Worm (Caenorhabditis elegans) whole organism, L3 larva: ENCODE results near the gene F22B7.9.
A peak's percentile ranks its signal among the peaks of the same experiment; 100 is the strongest.

Experiments
- R02D3.7 ChIP-seq: fragments of 150-350 bp; optimal IDR thresholded peaks from 2 replicates; lab custom pipeline; 2014; ENCODE audit warnings: missing biosample characterization, missing genetic modification characterization
- ZK546.5 ChIP-seq: sonication (generic microtip); optimal IDR thresholded peaks from 2 replicates; lab custom pipeline; 2017; ENCODE audit warnings: missing biosample characterization, missing genetic modification characterization
- aly-2 ChIP-seq: fragments of 150-350 bp; optimal IDR thresholded peaks from 2 replicates; lab custom pipeline; 2014; ENCODE audit warnings: missing biosample characterization, missing genetic modification characterization
- ama-1 ChIP-seq: fragments of 150-350 bp; optimal IDR thresholded peaks from 2 replicates; lab custom pipeline; 2018
- ceh-16 ChIP-seq: sonication (generic microtip); optimal IDR thresholded peaks from 2 replicates; lab custom pipeline; 2017; ENCODE audit warnings: missing biosample characterization, missing genetic modification characterization
- ceh-28 ChIP-seq: fragments of 150-350 bp; optimal IDR thresholded peaks from 2 replicates; lab custom pipeline; 2014; ENCODE audit warnings: missing biosample characterization, missing genetic modification reagents, missing genetic modification characterization
- ceh-82 ChIP-seq: fragments of 150-350 bp; optimal IDR thresholded peaks from 2 replicates; lab custom pipeline; 2014; ENCODE audit warnings: missing biosample characterization, missing genetic modification characterization
- ceh-9 ChIP-seq: sonication (generic microtip); optimal IDR thresholded peaks from 2 replicates; lab custom pipeline; 2018; ENCODE audit warnings: missing biosample characterization, missing genetic modification characterization
- daf-12 ChIP-seq: fragments of 150-350 bp; optimal IDR thresholded peaks from 2 replicates; lab custom pipeline; 2014; ENCODE audit warnings: missing biosample characterization, missing genetic modification reagents, missing genetic modification characterization
- egl-27 ChIP-seq: sonication (generic microtip); optimal IDR thresholded peaks from 4 replicates; lab custom pipeline; 2017; ENCODE audit warnings: missing biosample characterization, missing genetic modification reagents, missing genetic modification characterization
- egl-5 ChIP-seq: fragments of 150-350 bp; optimal IDR thresholded peaks from 2 replicates; lab custom pipeline; 2017; ENCODE audit warnings: missing biosample characterization, missing genetic modification reagents, missing genetic modification characterization, inconsistent platforms
- elt-1 ChIP-seq: fragments of 150-350 bp; optimal IDR thresholded peaks from 2 replicates; lab custom pipeline; 2014; ENCODE audit warnings: missing biosample characterization, missing genetic modification characterization
- elt-2 ChIP-seq: sonication (generic microtip); optimal IDR thresholded peaks from 2 replicates; lab custom pipeline; 2016; ENCODE audit warnings: missing genetic modification reagents, mild to moderate bottlenecking, missing genetic modification characterization, missing compliant biosample characterization
- elt-3 ChIP-seq, 3 experiments: fragments of 150-350 bp in 1 of 3; sonication (generic microtip) in 2 of 3; optimal IDR thresholded peaks; 2 replicates in 2 of 3; 4 replicates in 1 of 3; lab custom pipeline; 2014 to 2017; ENCODE audit warnings: missing biosample characterization in 3 of 3, missing genetic modification characterization in 3 of 3
- eor-1 ChIP-seq, 2 experiments: fragments of 150-350 bp; optimal IDR thresholded peaks; 2 replicates each; lab custom pipeline; 2014 to 2018; ENCODE audit warnings: missing biosample characterization in 2 of 2, missing genetic modification characterization in 2 of 2
- fkh-10 ChIP-seq: sonication (generic microtip); optimal IDR thresholded peaks from 2 replicates; lab custom pipeline; 2017; ENCODE audit warnings: missing biosample characterization, missing genetic modification reagents, missing genetic modification characterization
- fkh-2 ChIP-seq: fragments of 150-350 bp; optimal IDR thresholded peaks from 2 replicates; lab custom pipeline; 2014; ENCODE audit warnings: missing biosample characterization, missing genetic modification reagents, missing genetic modification characterization
- fos-1 ChIP-seq: fragments of 150-350 bp; optimal IDR thresholded peaks from 2 replicates; lab custom pipeline; 2014; ENCODE audit warnings: missing biosample characterization, missing genetic modification characterization
- hmg-11 ChIP-seq: sonication (generic microtip); optimal IDR thresholded peaks from 2 replicates; lab custom pipeline; 2016; ENCODE audit warnings: missing genetic modification characterization, missing compliant biosample characterization
- jun-1 ChIP-seq: fragments of 150-350 bp; optimal IDR thresholded peaks from 2 replicates; lab custom pipeline; 2014; ENCODE audit warnings: missing biosample characterization, missing genetic modification reagents, missing genetic modification characterization
- lin-15B ChIP-seq: fragments of 150-350 bp; optimal IDR thresholded peaks from 2 replicates; lab custom pipeline; 2014; ENCODE audit warnings: missing biosample characterization, missing genetic modification characterization
- lin-39 ChIP-seq: fragments of 150-350 bp; optimal IDR thresholded peaks from 2 replicates; lab custom pipeline; 2018; ENCODE audit warnings: missing biosample characterization, missing genetic modification reagents, missing genetic modification characterization
- lsy-12 ChIP-seq: sonication (generic microtip); optimal IDR thresholded peaks from 2 replicates; lab custom pipeline; 2016; ENCODE audit warnings: mild to moderate bottlenecking, missing genetic modification characterization, missing compliant biosample characterization
- mdl-1 ChIP-seq: fragments of 150-350 bp; optimal IDR thresholded peaks from 2 replicates; lab custom pipeline; 2014; ENCODE audit warnings: missing biosample characterization, missing genetic modification characterization
- mml-1 ChIP-seq: fragments of 150-350 bp; sonication (generic microtip); optimal IDR thresholded peaks from 3 replicates; lab custom pipeline; 2014; ENCODE audit warnings: missing biosample characterization, missing genetic modification characterization
- nfya-1 ChIP-seq: sonication (generic microtip); optimal IDR thresholded peaks from 2 replicates; lab custom pipeline; 2017; ENCODE audit warnings: missing genetic modification characterization, mild to moderate bottlenecking, missing compliant biosample characterization, antibody characterized with exemption, moderate library complexity; ENCODE audit not compliant: insufficient read depth
- nhr-11 ChIP-seq: fragments of 150-350 bp; optimal IDR thresholded peaks from 2 replicates; lab custom pipeline; 2014; ENCODE audit warnings: missing biosample characterization, missing genetic modification characterization
- nhr-12 ChIP-seq: fragments of 150-350 bp; optimal IDR thresholded peaks from 2 replicates; lab custom pipeline; 2014; ENCODE audit warnings: missing biosample characterization, missing genetic modification characterization
- nhr-23 ChIP-seq: fragments of 150-350 bp; optimal IDR thresholded peaks from 2 replicates; lab custom pipeline; 2014; ENCODE audit warnings: missing biosample characterization, missing genetic modification reagents, missing genetic modification characterization
- nhr-237 ChIP-seq: fragments of 150-350 bp; optimal IDR thresholded peaks from 2 replicates; lab custom pipeline; 2014; ENCODE audit warnings: missing biosample characterization, missing genetic modification characterization
- nhr-25 ChIP-seq: sonication (generic microtip); optimal IDR thresholded peaks from 2 replicates; lab custom pipeline; 2017; ENCODE audit warnings: missing biosample characterization, missing genetic modification characterization
- nhr-43 ChIP-seq: sonication (generic microtip); optimal IDR thresholded peaks from 2 replicates; lab custom pipeline; 2016; ENCODE audit warnings: mild to moderate bottlenecking, missing genetic modification characterization, missing compliant biosample characterization; ENCODE audit not compliant: poor library complexity, severe bottlenecking
- nhr-76 ChIP-seq: fragments of 150-350 bp; sonication (generic microtip); optimal IDR thresholded peaks from 5 replicates; lab custom pipeline; 2014; ENCODE audit warnings: missing biosample characterization, missing genetic modification characterization
- nhr-77 ChIP-seq: fragments of 150-350 bp; optimal IDR thresholded peaks from 2 replicates; lab custom pipeline; 2014; ENCODE audit warnings: missing biosample characterization, missing genetic modification characterization
- pha-4 ChIP-seq: fragments of 150-350 bp; optimal IDR thresholded peaks from 2 replicates; lab custom pipeline; 2014; ENCODE audit warnings: missing biosample characterization, missing genetic modification reagents, missing genetic modification characterization
- pqm-1 ChIP-seq: fragments of 150-350 bp; optimal IDR thresholded peaks from 2 replicates; lab custom pipeline; 2017; ENCODE audit warnings: missing biosample characterization, missing genetic modification characterization, inconsistent platforms
- sea-2 ChIP-seq: fragments of 150-350 bp; sonication (generic microtip); optimal IDR thresholded peaks from 4 replicates; lab custom pipeline; 2014; ENCODE audit warnings: missing biosample characterization, missing genetic modification reagents, missing genetic modification characterization
- skn-1 ChIP-seq: fragments of 150-350 bp; optimal IDR thresholded peaks from 2 replicates; lab custom pipeline; 2014; ENCODE audit warnings: missing biosample characterization, missing genetic modification characterization
- snpc-4 ChIP-seq: fragments of 150-350 bp; optimal IDR thresholded peaks from 2 replicates; lab custom pipeline; 2014; ENCODE audit warnings: missing biosample characterization, missing genetic modification characterization
- tbx-2 ChIP-seq: sonication (generic microtip); optimal IDR thresholded peaks from 2 replicates; lab custom pipeline; 2016; ENCODE audit warnings: mild to moderate bottlenecking, missing genetic modification characterization, missing compliant biosample characterization
- unc-62 ChIP-seq: fragments of 150-350 bp; sonication (generic microtip); optimal IDR thresholded peaks from 4 replicates; lab custom pipeline; 2014; ENCODE audit warnings: missing biosample characterization, missing genetic modification reagents, missing genetic modification characterization
- zag-1 ChIP-seq: fragments of 150-350 bp; optimal IDR thresholded peaks from 2 replicates; lab custom pipeline; 2014; ENCODE audit warnings: missing biosample characterization, missing genetic modification characterization
- ztf-11 ChIP-seq: fragments of 150-350 bp; optimal IDR thresholded peaks from 2 replicates; lab custom pipeline; 2014; ENCODE audit warnings: missing biosample characterization, missing genetic modification characterization

The F22B7.9 gene

DNA sequence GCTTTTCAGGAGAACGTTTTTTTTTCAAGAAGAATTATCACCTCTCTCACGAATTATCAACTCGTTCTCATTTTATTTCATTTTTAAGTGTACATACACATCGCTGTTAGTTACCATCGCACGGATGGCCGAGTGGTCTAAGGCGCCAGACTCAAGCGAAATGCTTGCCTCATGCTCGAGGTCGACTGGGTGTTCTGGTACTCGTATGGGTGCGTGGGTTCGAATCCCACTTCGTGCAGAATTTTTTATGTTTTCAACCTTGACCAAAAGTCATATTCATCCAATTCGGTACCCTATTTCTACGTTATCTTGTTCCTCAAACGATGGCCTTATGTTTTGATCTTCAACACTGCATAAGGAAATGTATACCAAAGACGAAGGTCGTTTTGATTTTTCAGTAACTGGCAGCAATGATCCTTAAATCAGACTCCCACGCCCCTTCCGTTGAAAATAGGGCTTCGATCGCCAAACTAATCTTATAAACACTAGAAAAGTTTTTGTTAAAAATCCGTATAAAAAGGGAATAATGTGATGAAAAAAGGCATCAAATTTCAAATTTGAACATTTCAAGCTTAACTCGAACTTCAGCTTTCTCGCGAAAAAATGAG, 14.4 kb downstream of the F22B7.9 start, which contains the start of gene fip-1:
Gene fip-1, plus strand, starts transcription at position 558 of the 608 bp plus-strand sequence.
- TF ChIP-seq nhr-43 (tag; lab: Kevin White, UChicago), result peak; percentile 9
- TF ChIP-seq elt-2 (tag; lab: Kevin White, UChicago), result peak; percentile 20
- TF ChIP-seq ZK546.5 (tag; lab: Kevin White, UChicago), result no peak
- TF ChIP-seq fkh-2 (tag; lab: Kevin White, UChicago), result no peak
- TF ChIP-seq pqm-1, result peak; percentile 9

DNA sequence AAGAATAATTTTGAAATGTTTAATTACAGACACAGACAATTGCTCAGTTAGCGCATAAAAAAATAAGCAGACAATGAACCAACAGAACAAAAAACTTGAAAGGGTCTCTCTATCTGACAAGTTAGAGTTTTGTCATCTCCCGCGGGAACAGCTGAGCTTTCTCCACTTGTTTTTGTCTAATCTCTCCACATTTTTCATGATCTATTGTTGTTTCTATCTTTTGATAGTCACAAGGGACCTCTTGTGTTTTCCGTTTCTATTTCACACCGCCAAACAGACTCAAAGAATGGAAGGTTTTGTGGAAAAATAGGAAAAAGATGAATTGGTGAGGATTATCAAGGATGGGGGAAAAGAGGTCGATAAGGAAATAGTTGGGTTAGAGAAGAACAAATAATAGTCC, 16.9 kb downstream of the F22B7.9 start:
- TF ChIP-seq aly-2 (tag; lab: Kevin White, UChicago) (no peak), tbx-2 (tag; lab: Kevin White, UChicago) (no peak), nfya-1 (tag; lab: Kevin White, UChicago) (peak; percentile 45), unc-62 (GFP tag; lab: Kevin White, UChicago) (peak; percentile 28), lin-39 (tag; lab: Kevin White, UChicago) (peak; percentile 47), ama-1 (no peak)
- TF ChIP-seq, all 47 proteins: peak for 3

DNA sequence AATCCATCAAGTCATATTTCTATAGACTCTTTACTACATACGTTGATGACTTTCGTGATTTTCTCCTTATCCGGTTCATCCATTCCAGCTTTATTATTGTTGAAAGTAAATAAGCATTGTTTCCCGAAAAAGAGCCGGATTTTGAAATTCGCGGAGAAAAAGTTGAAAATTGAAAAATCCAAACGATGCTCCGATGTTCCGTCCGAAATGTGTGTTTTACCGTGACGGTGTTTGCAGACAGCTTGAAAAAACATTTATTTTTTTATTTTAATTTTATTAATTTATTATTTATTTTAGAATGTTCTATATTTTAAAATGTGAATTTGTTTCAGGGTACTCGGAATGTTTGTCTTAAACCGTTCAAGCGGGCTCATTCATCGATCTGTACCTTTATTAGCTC, 22.9 kb downstream of the F22B7.9 start, which contains the start of gene dnj-10:
Gene dnj-10, plus strand, starts transcription at position 333 of the 400 bp plus-strand sequence.
- TF ChIP-seq snpc-4 (peak; percentile 16), skn-1 (tag; lab: Kevin White, UChicago) (peak; percentile 25), elt-3 (tag; optimal IDR thresholded peaks at IDR 0.05; lab: Kevin White, UChicago) (no peak), jun-1 (no peak), ztf-11 (tag; lab: Kevin White, UChicago) (no peak), zag-1 (tag; lab: Kevin White, UChicago) (no peak), ceh-82 (tag; lab: Kevin White, UChicago) (no peak), sea-2 (GFP tag; lab: Kevin White, UChicago) (no peak), eor-1 (tag; optimal IDR thresholded peaks at IDR 0.05; lab: Kevin White, UChicago) (no peak), nhr-76 (tag; lab: Kevin White, UChicago) (no peak), hmg-11 (tag; lab: Kevin White, UChicago) (peak; percentile 26), ceh-9 (tag; lab: Kevin White, UChicago) (no peak), egl-27 (no peak), unc-62 (GFP tag; lab: Kevin White, UChicago) (no peak), ZK546.5 (tag; lab: Kevin White, UChicago) (no peak), daf-12 (tag; lab: Kevin White, UChicago) (no peak), nhr-25 (no peak), fos-1 (tag; lab: Kevin White, UChicago) (no peak), nhr-43 (tag; lab: Kevin White, UChicago) (no peak), fkh-10 (no peak), elt-1 (tag; lab: Kevin White, UChicago) (no peak), mdl-1 (tag; lab: Kevin White, UChicago) (no peak), aly-2 (tag; lab: Kevin White, UChicago) (no peak), nhr-237 (tag; lab: Kevin White, UChicago) (no peak), lsy-12 (no peak), ceh-16 (tag; lab: Kevin White, UChicago) (no peak), ceh-28 (tag; lab: Kevin White, UChicago) (no peak), lin-15B (peak; percentile 92), fkh-2 (tag; lab: Kevin White, UChicago) (no peak), ama-1 (no peak), nfya-1 (tag; lab: Kevin White, UChicago) (peak; percentile 72), tbx-2 (tag; lab: Kevin White, UChicago) (no peak), R02D3.7 (tag; lab: Kevin White, UChicago) (peak; percentile 6), mml-1 (no peak), nhr-23 (peak; percentile 60), pha-4 (tag; lab: Kevin White, UChicago) (peak; percentile 84), nhr-77 (tag; lab: Kevin White, UChicago) (no peak), egl-5 (tag; lab: Kevin White, UChicago) (no peak), elt-2 (tag; lab: Kevin White, UChicago) (peak; percentile 16), nhr-11 (tag; lab: Kevin White, UChicago) (no peak), nhr-12 (tag; lab: Kevin White, UChicago) (no peak), lin-39 (tag; lab: Kevin White, UChicago) (peak; percentile 4)
- TF ChIP-seq, all 47 proteins: peak for 10
